In genomic region chr2L:10680584-10681080, dm6 we compare ENCODE assay signal across 3 fruit fly cellular contexts.
TF ChIP-seq lines count a peak whose summit lies in the region.

Gene CG17105 (plus strand): TSS chr2L:10681030.

- TF ChIP-seq CTCF in whole organism, embryonic (GFP tag; optimal IDR thresholded peaks at IDR 0.05; lab: Kevin White, UChicago) = no peak

TF ChIP-seq in whole organism, embryonic, 481 proteins besides CTCF, POLR2A, EP300 and RAD21 (continues in another document):
- TF ChIP-seq prd (optimal IDR thresholded peaks at IDR 0.05; lab: Kevin White, UChicago) (no peak), prd (GFP tag; IDR thresholded peaks at IDR 0.05; lab: Robert Waterston, UW) (no peak), gem (tag; optimal IDR thresholded peaks at IDR 0.05; lab: Kevin White, UChicago) (peak; percentile 39), Dp (GFP tag; optimal IDR thresholded peaks at IDR 0.05; lab: Kevin White, UChicago) (no peak), CG4820 (GFP tag; optimal IDR thresholded peaks at IDR 0.05; lab: Kevin White, UChicago) (no peak), lola (GFP tag; optimal IDR thresholded peaks at IDR 0.05; lab: Kevin White, UChicago) (no peak), ase (GFP tag; IDR thresholded peaks at IDR 0.05; lab: Robert Waterston, UW) (no peak), Sox102F (GFP tag; optimal IDR thresholded peaks at IDR 0.05; lab: Kevin White, UChicago) (peak; percentile 24), Meics (GFP tag; optimal IDR thresholded peaks at IDR 0.05; lab: Kevin White, UChicago) (peak; percentile 14), Optix (GFP tag; IDR thresholded peaks at IDR 0.05; lab: Robert Waterston, UW) (no peak), CG17802 (tag; optimal IDR thresholded peaks at IDR 0.05; lab: Kevin White, UChicago) (no peak), nerfin-1 (tag; optimal IDR thresholded peaks at IDR 0.05; lab: Kevin White, UChicago) (no peak), CG13624 (GFP tag; optimal IDR thresholded peaks at IDR 0.05; lab: Kevin White, UChicago) (no peak), CG34224 (GFP tag; IDR thresholded peaks at IDR 0.05; lab: Robert Waterston, UW; ENCODE audit: partially characterized antibody) (no peak), CG6254 (GFP tag; optimal IDR thresholded peaks at IDR 0.05; lab: Kevin White, UChicago) (no peak), ind (GFP tag; optimal IDR thresholded peaks at IDR 0.05; lab: Kevin White, UChicago) (no peak), HmgZ (tag; optimal IDR thresholded peaks at IDR 0.05; lab: Kevin White, UChicago) (no peak), CG2120 (GFP tag; optimal IDR thresholded peaks at IDR 0.05; lab: Kevin White, UChicago) (peak; percentile 15), CG11085 (GFP tag; IDR thresholded peaks at IDR 0.05; lab: Robert Waterston, UW) (no peak), CG7786 (GFP tag; optimal IDR thresholded peaks at IDR 0.05; lab: Kevin White, UChicago) (no peak), da (GFP tag; optimal IDR thresholded peaks at IDR 0.05; lab: Kevin White, UChicago) (no peak), unpg (GFP tag; optimal IDR thresholded peaks at IDR 0.05; lab: Kevin White, UChicago) (peak; percentile 26), fd64A (GFP tag; optimal IDR thresholded peaks at IDR 0.05; lab: Kevin White, UChicago) (no peak), Neu2 (GFP tag; optimal IDR thresholded peaks at IDR 0.05; lab: Kevin White, UChicago; ENCODE audit: borderline replicate concordance) (no peak), Ravus (GFP tag; IDR thresholded peaks at IDR 0.05; lab: Robert Waterston, UW) (no peak), salm (tag; optimal IDR thresholded peaks at IDR 0.05; lab: Kevin White, UChicago) (no peak), ems (GFP tag; optimal IDR thresholded peaks at IDR 0.05; lab: Kevin White, UChicago) (no peak), bigmax (GFP tag; optimal IDR thresholded peaks at IDR 0.05; lab: Kevin White, UChicago) (no peak), CG8478 (optimal IDR thresholded peaks at IDR 0.05; lab: Kevin White, UChicago) (no peak), seq (GFP tag; IDR thresholded peaks at IDR 0.05; lab: Robert Waterston, UW) (no peak), CG12769 (tag; optimal IDR thresholded peaks at IDR 0.05; lab: Kevin White, UChicago) (no peak), CG14710 (tag; optimal IDR thresholded peaks at IDR 0.05; lab: Kevin White, UChicago) (no peak)

TF ChIP-seq in whole organism, prepupa, 60 proteins besides CTCF, POLR2A, EP300 and RAD21:
- TF ChIP-seq Eip75B (GFP tag; optimal IDR thresholded peaks at IDR 0.05; lab: Kevin White, UChicago) = no peak
- peak; percentile 61 for TF ChIP-seq CG15336 (GFP tag; IDR thresholded peaks at IDR 0.05; lab: Robert Waterston, UW)
- TF ChIP-seq Met (GFP tag; optimal IDR thresholded peaks at IDR 0.05; lab: Kevin White, UChicago) = no peak
- no peak for TF ChIP-seq Hr38 (GFP tag; optimal IDR thresholded peaks at IDR 0.05; lab: Kevin White, UChicago)
- TF ChIP-seq CG8119 (GFP tag; IDR thresholded peaks at IDR 0.05; lab: Robert Waterston, UW) = 0 out of 3 replicates have a peak, but pooled peaks have one; percentile 18
- TF ChIP-seq CG11762 (GFP tag; optimal IDR thresholded peaks at IDR 0.05; lab: Kevin White, UChicago; ENCODE audit: insufficient read depth) = no peak
- TF ChIP-seq vri (GFP tag; optimal IDR thresholded peaks at IDR 0.05; lab: Kevin White, UChicago) = no peak
- TF ChIP-seq ss (GFP tag; optimal IDR thresholded peaks at IDR 0.05; lab: Kevin White, UChicago) = no peak
- no peak for TF ChIP-seq svp (GFP tag; lab: Kevin White, UChicago)
- peak; percentile 48 for TF ChIP-seq Hr4 (GFP tag; optimal IDR thresholded peaks at IDR 0.05; lab: Kevin White, UChicago)
- TF ChIP-seq acj6 (GFP tag; optimal IDR thresholded peaks at IDR 0.05; lab: Kevin White, UChicago) = peak; percentile 0
- TF ChIP-seq CG3919 (GFP tag; optimal IDR thresholded peaks at IDR 0.05; lab: Kevin White, UChicago) = peak; percentile 26
- no peak for TF ChIP-seq CG10631 (GFP tag; optimal IDR thresholded peaks at IDR 0.05; lab: Kevin White, UChicago)
- TF ChIP-seq Eip78C (GFP tag; lab: Kevin White, UChicago) = peak; percentile 69
- peak; percentile 29 for TF ChIP-seq CG32006 (GFP tag; optimal IDR thresholded peaks at IDR 0.05; lab: Kevin White, UChicago)
- TF ChIP-seq Eip93F (GFP tag; optimal IDR thresholded peaks at IDR 0.05; lab: Kevin White, UChicago) = no peak
- no peak for TF ChIP-seq CG31627 (GFP tag; optimal IDR thresholded peaks at IDR 0.05; lab: Kevin White, UChicago)
- TF ChIP-seq Lpt (GFP tag; optimal IDR thresholded peaks at IDR 0.05; lab: Kevin White, UChicago) = no peak
- no peak for TF ChIP-seq pdm3 (GFP tag; optimal IDR thresholded peaks at IDR 0.05; lab: Kevin White, UChicago)
- TF ChIP-seq CG9139 (GFP tag; optimal IDR thresholded peaks at IDR 0.05; lab: Kevin White, UChicago) = no peak
- TF ChIP-seq CG4318 (GFP tag; optimal IDR thresholded peaks at IDR 0.05; lab: Kevin White, UChicago) = no peak

TF ChIP-seq in whole organism, pupa, 21 proteins besides CTCF, POLR2A, EP300 and RAD21:
- no peak for TF ChIP-seq CG13204 (GFP tag; optimal IDR thresholded peaks at IDR 0.05; lab: Kevin White, UChicago)
- no peak for TF ChIP-seq fd96Ca (GFP tag; IDR thresholded peaks at IDR 0.05; lab: Robert Waterston, UW)
- 0 out of 3 replicates have a peak, but pooled peaks have one; percentile 20 for TF ChIP-seq CG4496 (GFP tag; IDR thresholded peaks at IDR 0.05; lab: Robert Waterston, UW)

Comparison
In these comparisons a context has a peak if more than half of its experiments do, and no peak if none do; other contexts are left out.
1. Of the 7 proteins assayed by ChIP-seq in both whole organism, embryonic and whole organism, prepupa: peak only in whole organism, embryonic: Sox102F; only in whole organism, prepupa: none; in both: none; in neither: 6.